Fruit fly (Drosophila melanogaster) whole organism, embryonic: ENCODE results near the gene TwdlJ.

Experiments used
- Adf1 ChIP-seq: fragments of 200-800 bp; sonication (Bioruptor generic); IDR thresholded peaks from 2 replicates; pipeline ENCODE4 v1.3.6; 2022; ENCODE audit warnings: missing biosample characterization, missing genetic modification characterization
- Atf-2 ChIP-seq: fragments of 200-800 bp; sonication (Bioruptor generic); optimal IDR thresholded peaks from 2 replicates; lab custom pipeline; 2016; ENCODE audit warnings: missing biosample characterization, missing genetic modification characterization
- CG14965 ChIP-seq: fragments of 200-800 bp; sonication (Bioruptor generic); optimal IDR thresholded peaks from 2 replicates; lab custom pipeline; 2016; ENCODE audit warnings: missing biosample characterization, missing genetic modification characterization, borderline replicate concordance
- CG15696 ChIP-seq: fragments of 200-800 bp; sonication (Bioruptor generic); optimal IDR thresholded peaks from 2 replicates; lab custom pipeline; 2019; ENCODE audit warnings: missing biosample characterization, mild to moderate bottlenecking, missing genetic modification characterization, moderate library complexity
- CG16815 ChIP-seq: fragments of 200-800 bp; sonication (Bioruptor generic); optimal IDR thresholded peaks from 3 replicates; lab custom pipeline; 2017; ENCODE audit warnings: missing biosample characterization, mild to moderate bottlenecking, missing genetic modification characterization
- CG17612 ChIP-seq: fragments of 200-800 bp; sonication (Bioruptor generic); IDR thresholded peaks from 2 replicates; pipeline ENCODE4 v1.3.6; 2022; ENCODE audit warnings: missing biosample characterization, missing genetic modification characterization
- CG18599 ChIP-seq: fragments of 200-800 bp; sonication (Bioruptor generic); optimal IDR thresholded peaks from 3 replicates; lab custom pipeline; 2017; ENCODE audit warnings: missing biosample characterization, missing genetic modification characterization, mild to moderate bottlenecking, moderate library complexity, missing genetic modification reagents
- CG2875 ChIP-seq: fragments of 200-800 bp; sonication (Bioruptor generic); optimal IDR thresholded peaks from 2 replicates; lab custom pipeline; 2017; ENCODE audit warnings: missing biosample characterization, mild to moderate bottlenecking, missing genetic modification characterization, missing genetic modification reagents
- CG3163 ChIP-seq: fragments of 200-800 bp; sonication (Bioruptor generic); optimal IDR thresholded peaks from 3 replicates; lab custom pipeline; 2016; ENCODE audit warnings: missing biosample characterization, missing genetic modification characterization
- CG6791 ChIP-seq: fragments of 200-800 bp; sonication (Bioruptor generic); IDR thresholded peaks from 3 replicates; pipeline ENCODE4 v1.3.6; 2022; ENCODE audit warnings: missing biosample characterization, missing genetic modification characterization; ENCODE audit not compliant: partially characterized antibody
- CG7357 ChIP-seq: fragments of 200-800 bp; sonication (Bioruptor generic); IDR thresholded peaks from 3 replicates; pipeline ENCODE4 v1.3.6; 2022; ENCODE audit warnings: missing biosample characterization, missing genetic modification characterization
- CG7556 ChIP-seq: fragments of 200-800 bp; sonication (Bioruptor generic); optimal IDR thresholded peaks from 2 replicates; lab custom pipeline; 2017; ENCODE audit warnings: missing biosample characterization, mild to moderate bottlenecking, missing genetic modification characterization
- CG8290 ChIP-seq, 3 experiments: fragments of 200-800 bp; sonication (Bioruptor generic); optimal IDR thresholded peaks; 2 replicates each; lab custom pipeline; 2016 to 2019; ENCODE audit warnings: missing biosample characterization in 3 of 3, missing genetic modification characterization in 3 of 3, mild to moderate bottlenecking in 2 of 3, moderate library complexity in 1 of 3
- CG8388 ChIP-seq: fragments of 200-800 bp; sonication (Bioruptor generic); optimal IDR thresholded peaks from 2 replicates; lab custom pipeline; 2019; ENCODE audit warnings: missing biosample characterization, mild to moderate bottlenecking, missing genetic modification characterization, moderate library complexity
- CG9876 ChIP-seq: fragments of 200-800 bp; sonication (Bioruptor generic); optimal IDR thresholded peaks from 2 replicates; lab custom pipeline; 2016; ENCODE audit warnings: missing biosample characterization, missing genetic modification characterization
- Dbx ChIP-seq: fragments of 200-800 bp; sonication (Bioruptor generic); IDR thresholded peaks from 3 replicates; pipeline ENCODE4 v1.3.6; 2022; ENCODE audit warnings: missing biosample characterization, missing genetic modification characterization
- E2f1 ChIP-seq: fragments of 200-800 bp; sonication (Bioruptor generic); IDR thresholded peaks from 2 replicates; pipeline ENCODE4 v1.3.6; 2022; ENCODE audit warnings: missing biosample characterization, missing genetic modification characterization
- GATAe ChIP-seq: fragments of 200-800 bp; sonication (Bioruptor generic); conservative IDR thresholded peaks from 2 replicates; pipeline ENCODE4 v1.3.6; 2022; ENCODE audit warnings: missing biosample characterization, missing genetic modification characterization
- H15 ChIP-seq: fragments of 200-800 bp; sonication (Bioruptor generic); IDR thresholded peaks from 3 replicates; pipeline ENCODE4 v1.3.6; 2022; ENCODE audit warnings: missing biosample characterization, missing genetic modification characterization
- Hmr ChIP-seq: fragments of 200-800 bp; sonication (Bioruptor generic); optimal IDR thresholded peaks from 3 replicates; lab custom pipeline; 2017; ENCODE audit warnings: mild to moderate bottlenecking, missing biosample characterization, missing genetic modification reagents, missing genetic modification characterization
- Hr3 ChIP-seq: fragments of 200-800 bp; sonication (Bioruptor generic); optimal IDR thresholded peaks from 3 replicates; lab custom pipeline; 2016; ENCODE audit warnings: missing biosample characterization, missing genetic modification characterization
- MTF-1 ChIP-seq: fragments of 200-800 bp; sonication (Bioruptor generic); optimal IDR thresholded peaks from 2 replicates; lab custom pipeline; 2018; ENCODE audit warnings: missing biosample characterization, mild to moderate bottlenecking, missing genetic modification characterization, borderline replicate concordance
- Med ChIP-seq: fragments of 200-800 bp; sonication (Bioruptor generic); peaks from one replicate; lab custom pipeline; 2016; ENCODE audit warnings: missing biosample characterization, missing genetic modification characterization, mild to moderate bottlenecking, inconsistent platforms, moderate library complexity
- Nf-YA ChIP-seq: fragments of 200-800 bp; sonication (Bioruptor generic); IDR thresholded peaks from 2 replicates; pipeline ENCODE4 v1.3.6; 2022; ENCODE audit warnings: missing biosample characterization, missing genetic modification characterization
- Nf-YB ChIP-seq: fragments of 200-800 bp; sonication (Bioruptor generic); optimal IDR thresholded peaks from 3 replicates; lab custom pipeline; 2019; ENCODE audit warnings: missing biosample characterization, mild to moderate bottlenecking, missing genetic modification characterization, moderate library complexity
- Nf-YC ChIP-seq: fragments of 200-800 bp; optimal IDR thresholded peaks from 3 replicates; lab custom pipeline; 2019; ENCODE audit warnings: missing biosample characterization, mild to moderate bottlenecking, missing genetic modification characterization, moderate library complexity
- Vsx1 ChIP-seq: fragments of 200-800 bp; sonication (Bioruptor generic); optimal IDR thresholded peaks from 2 replicates; lab custom pipeline; 2017; ENCODE audit warnings: missing biosample characterization, mild to moderate bottlenecking, missing genetic modification characterization, missing genetic modification reagents
- abd-A ChIP-seq: fragments of 200-800 bp; sonication (Bioruptor generic); optimal IDR thresholded peaks from 3 replicates; lab custom pipeline; 2019; ENCODE audit warnings: missing biosample characterization, mild to moderate bottlenecking, missing genetic modification characterization, moderate library complexity
- bigmax ChIP-seq: fragments of 200-800 bp; sonication (Bioruptor generic); optimal IDR thresholded peaks from 2 replicates; lab custom pipeline; 2018; ENCODE audit warnings: missing biosample characterization, mild to moderate bottlenecking, missing genetic modification characterization
- chinmo ChIP-seq: fragments of 200-800 bp; sonication (Bioruptor generic); IDR thresholded peaks from 4 replicates; pipeline ENCODE4 v1.3.6; 2022; ENCODE audit warnings: missing biosample characterization, missing genetic modification characterization; ENCODE audit not compliant: partially characterized antibody
- ci ChIP-seq: fragments of 200-800 bp; sonication (Bioruptor generic); IDR thresholded peaks from 3 replicates; pipeline ENCODE4 v1.3.6; 2022; ENCODE audit warnings: missing biosample characterization, missing genetic modification characterization
- exex ChIP-seq: fragments of 200-800 bp; sonication (Bioruptor generic); optimal IDR thresholded peaks from 4 replicates; lab custom pipeline; 2018; ENCODE audit warnings: missing biosample characterization, mild to moderate bottlenecking, missing genetic modification characterization, moderate library complexity
- fd64A ChIP-seq: fragments of 200-800 bp; sonication (Bioruptor generic); optimal IDR thresholded peaks from 3 replicates; lab custom pipeline; 2018; ENCODE audit warnings: missing biosample characterization, mild to moderate bottlenecking, missing genetic modification characterization
- ftz-f1 ChIP-seq: fragments of 200-800 bp; sonication (Bioruptor generic); optimal IDR thresholded peaks from 2 replicates; lab custom pipeline; 2016; ENCODE audit warnings: missing biosample characterization, missing genetic modification characterization
- grn ChIP-seq: fragments of 200-800 bp; sonication (Bioruptor generic); optimal IDR thresholded peaks from 3 replicates; lab custom pipeline; 2017; ENCODE audit warnings: missing biosample characterization, missing genetic modification characterization
- insv ChIP-seq, 2 experiments: fragments of 200-800 bp; sonication (Bioruptor generic); optimal IDR thresholded peaks; 3 replicates each; lab custom pipeline; 2016 to 2018; ENCODE audit warnings: missing biosample characterization in 2 of 2, missing genetic modification characterization in 2 of 2
- lab ChIP-seq: fragments of 200-800 bp; sonication (Bioruptor generic); optimal IDR thresholded peaks from 3 replicates; lab custom pipeline; 2017; ENCODE audit warnings: missing biosample characterization, missing genetic modification characterization, mild to moderate bottlenecking, moderate library complexity, missing genetic modification reagents
- lola ChIP-seq, 3 experiments: fragments of >200 bp in 2 of 3; fragments of 200-800 bp in 1 of 3; sonication (Bioruptor generic) in 1 of 3; optimal IDR thresholded peaks; 2 replicates each; lab custom pipeline; 2017 to 2019; ENCODE audit warnings: missing biosample characterization in 3 of 3, missing genetic modification characterization in 3 of 3, mild to moderate bottlenecking in 1 of 3, moderate library complexity in 1 of 3
- luna ChIP-seq: fragments of 200-800 bp; sonication (Bioruptor generic); optimal IDR thresholded peaks from 2 replicates; lab custom pipeline; 2016; ENCODE audit warnings: missing biosample characterization, missing genetic modification characterization
- pan ChIP-seq, 4 experiments: fragments of >200 bp in 3 of 4; fragments of 200-800 bp in 1 of 4; sonication (Bioruptor generic) in 1 of 4; optimal IDR thresholded peaks in 3 of 4; IDR thresholded peaks in 1 of 4; 2 replicates each; pipeline versions ENCODE4 v1.3.6 to Lab custom; 2017 to 2022; ENCODE audit warnings: missing biosample characterization in 2 of 4, missing genetic modification characterization in 2 of 4, mixed read lengths in 1 of 4
- sd ChIP-seq: fragments of 200-800 bp; sonication (Bioruptor generic); optimal IDR thresholded peaks from 3 replicates; lab custom pipeline; 2018; ENCODE audit warnings: missing biosample characterization, mild to moderate bottlenecking, missing genetic modification characterization, moderate library complexity
- sens ChIP-seq: fragments of 200-800 bp; sonication (Bioruptor generic); peaks from one replicate; lab custom pipeline; 2016; ENCODE audit warnings: missing biosample characterization, missing genetic modification characterization
- slp2 ChIP-seq: fragments of 200-800 bp; sonication (Bioruptor generic); optimal IDR thresholded peaks from 2 replicates; lab custom pipeline; 2016; ENCODE audit warnings: missing biosample characterization, missing genetic modification characterization
- sob ChIP-seq: fragments of 200-800 bp; sonication (Bioruptor generic); IDR thresholded peaks from 2 replicates; pipeline ENCODE4 v1.3.6; 2022; ENCODE audit warnings: missing biosample characterization, missing genetic modification characterization
- sqz ChIP-seq: fragments of 200-800 bp; sonication (Bioruptor generic); optimal IDR thresholded peaks from 3 replicates; lab custom pipeline; 2018; ENCODE audit warnings: missing biosample characterization, mild to moderate bottlenecking, missing genetic modification characterization
- vnd ChIP-seq: fragments of 200-800 bp; sonication (Bioruptor generic); IDR thresholded peaks from 3 replicates; pipeline ENCODE4 v1.3.6; 2022; ENCODE audit warnings: missing biosample characterization, missing genetic modification characterization; ENCODE audit not compliant: partially characterized antibody
- vvl ChIP-seq: fragments of 200-800 bp; sonication (Bioruptor generic); IDR thresholded peaks from 2 replicates; pipeline ENCODE4 v1.3.6; 2022; ENCODE audit warnings: missing biosample characterization, missing genetic modification characterization

The TwdlJ gene

DNA sequence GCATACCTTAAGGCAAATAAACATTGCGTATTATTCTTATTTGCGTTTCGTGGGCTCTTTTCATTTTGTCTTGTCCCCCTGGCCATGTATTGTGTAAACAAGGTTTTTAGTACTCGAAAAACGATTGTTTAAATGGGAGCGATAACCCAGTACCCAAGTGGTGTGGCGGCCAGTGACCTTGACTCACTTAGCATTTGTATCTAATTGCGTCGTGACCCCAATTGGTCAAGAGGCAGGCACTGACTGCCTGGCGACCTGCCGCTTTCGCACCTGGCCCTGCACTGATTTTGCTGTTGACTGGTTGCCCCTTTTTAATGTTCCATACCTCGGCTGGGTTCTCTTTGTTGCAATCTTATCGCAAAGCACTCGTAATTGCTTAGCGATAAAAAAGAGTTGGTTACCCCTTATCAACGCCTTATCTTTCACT lies 41.5 kb upstream of the TwdlJ start (continued):
- TF ChIP-seq E2f1 (no peak), Hr3 (GFP tag; lab: Kevin White, UChicago) (peak; percentile 49), GATAe (GFP tag; lab: Robert Waterston, UW) (peak; percentile 94), Hmr (GFP tag; lab: Kevin White, UChicago) (peak; percentile 4), Nf-YA (GFP tag; lab: Robert Waterston, UW) (0 out of 2 replicates have a peak, but pooled peaks have one; percentile 17), fd64A (GFP tag; lab: Kevin White, UChicago) (no peak), CG6791 (no peak), CG7556 (GFP tag; lab: Kevin White, UChicago) (no peak), lola (GFP tag; optimal IDR thresholded peaks at IDR 0.05; lab: Kevin White, UChicago) (no peak), CG8388 (GFP tag; lab: Kevin White, UChicago) (no peak), lab (GFP tag; lab: Kevin White, UChicago) (peak; percentile 67), bigmax (GFP tag; lab: Kevin White, UChicago) (no peak), vnd (GFP tag; lab: Robert Waterston, UW) (0 out of 3 replicates have a peak, but pooled peaks have one; percentile 37), CG16815 (no peak), Med (GFP tag; lab: Kevin White, UChicago) (peak; percentile 81), exex (tag; lab: Kevin White, UChicago) (peak; percentile 93), CG2875 (GFP tag; lab: Kevin White, UChicago) (no peak), pan (optimal IDR thresholded peaks at IDR 0.05; lab: Kevin White, UChicago) (no peak), pan (GFP tag; optimal IDR thresholded peaks at IDR 0.05 in 1 of 2, IDR thresholded peaks at IDR 0.05 in 1 of 2) (peak in 1 of 2 experiments; percentile 36), MTF-1 (no peak), Vsx1 (GFP tag; lab: Kevin White, UChicago) (peak; percentile 33), CG3163 (GFP tag; lab: Kevin White, UChicago) (no peak), Adf1 (GFP tag; lab: Robert Waterston, UW) (peak; percentile 26; the same call in 1 of the 2 replicates), slp2 (GFP tag; lab: Kevin White, UChicago) (no peak), Atf-2 (GFP tag; lab: Kevin White, UChicago) (no peak), luna (GFP tag; lab: Kevin White, UChicago) (no peak), chinmo (peak; percentile 77; the same call in 2 of the 4 replicates), CG17612 (GFP tag; lab: Robert Waterston, UW) (no peak), CG15696 (tag; lab: Kevin White, UChicago) (no peak), CG9876 (GFP tag; lab: Kevin White, UChicago) (no peak), grn (GFP tag; lab: Kevin White, UChicago) (peak; percentile 72), sob (GFP tag; lab: Robert Waterston, UW) (peak; percentile 32; the same call in 1 of the 2 replicates), CG14965 (GFP tag; lab: Kevin White, UChicago) (no peak), insv (GFP tag; optimal IDR thresholded peaks at IDR 0.05; lab: Kevin White, UChicago) (no peak), CG8290 (GFP tag; optimal IDR thresholded peaks at IDR 0.05; lab: Kevin White, UChicago) (no peak), CG8290 (tag; optimal IDR thresholded peaks at IDR 0.05; lab: Kevin White, UChicago) (peak in 1 of 2 experiments; percentile 39), Dbx (GFP tag; lab: Robert Waterston, UW) (peak; percentile 50; the same call in 2 of the 3 replicates), ci (GFP tag; lab: Robert Waterston, UW) (0 out of 3 replicates have a peak, but pooled peaks have one; percentile 43)
- TF ChIP-seq, all 482 proteins: peak for 56

- TF ChIP-seq fd64A (GFP tag; lab: Kevin White, UChicago) (no peak), Nf-YB (GFP tag; lab: Kevin White, UChicago) (peak; percentile 22), CG18599 (GFP tag; lab: Kevin White, UChicago) (no peak), sens (GFP tag; lab: Kevin White, UChicago) (peak; percentile 36), sd (tag; lab: Kevin White, UChicago) (peak; percentile 26), abd-A (tag; lab: Kevin White, UChicago) (peak; percentile 91), H15 (no peak), Nf-YC (tag; lab: Kevin White, UChicago) (peak; percentile 55), CG7357 (GFP tag; lab: Robert Waterston, UW) (no peak), sqz (GFP tag; lab: Kevin White, UChicago) (peak; percentile 33), ftz-f1 (GFP tag; lab: Kevin White, UChicago) (peak; percentile 31), chinmo (peak; percentile 81; the same call in 1 of the 4 replicates), grn (GFP tag; lab: Kevin White, UChicago) (peak; percentile 15), vvl (peak; percentile 89)
Observed at dm6 chr3R:26593847-26594542, 35.7 kb upstream of the TwdlJ start.
